Worm (Caenorhabditis elegans): ENCODE data around the gene math-3.

DNA sequence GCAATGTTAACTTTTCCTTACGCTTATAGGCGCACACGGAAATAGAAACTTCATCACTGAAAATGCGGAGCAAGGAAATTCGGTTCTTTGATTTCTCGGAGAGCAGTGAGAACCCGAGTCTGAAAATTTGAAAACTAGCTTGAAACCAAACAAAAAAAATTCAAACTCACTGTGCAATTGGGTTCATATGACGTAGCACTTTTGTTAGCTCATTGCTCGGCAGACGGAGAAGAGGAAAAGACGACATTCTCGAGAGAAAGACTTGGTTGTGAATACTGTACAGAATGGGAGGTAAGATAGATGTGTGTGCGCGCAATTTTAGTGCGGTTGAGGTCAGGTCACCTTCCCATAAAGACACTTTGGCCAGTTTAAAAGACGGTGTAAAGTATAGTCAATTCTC lies 21.5 kb upstream of the math-3 start, which contains the start of the genes F36H5.13 and F36H5.8:
- TF ChIP-seq ref-1 (GFP tag; conservative IDR thresholded peaks at IDR 0.05), result no peak
- TF ChIP-seq ztf-23 (GFP tag; IDR thresholded peaks at IDR 0.05), result no peak

Measured in whole organism, midembryonic.